Worm (Caenorhabditis elegans) whole organism, young adult: ENCODE measurements around the gene pqn-63.
A peak's percentile ranks its signal among the peaks of the same experiment; 100 is the strongest.

Experiments
- B0019.2 ChIP-seq: fragments of 200-800 bp; sonication (Bioruptor generic); conservative IDR thresholded peaks from 2 replicates; pipeline ENCODE4 v1.3.6; 2022; ENCODE audit warnings: missing genetic modification reagents, missing genetic modification characterization, missing compliant biosample characterization
- B0336.3 ChIP-seq: fragments of 200-800 bp; sonication (Bioruptor generic); IDR thresholded peaks from 2 replicates; pipeline ENCODE4 v1.3.6; 2022; ENCODE audit warnings: missing genetic modification characterization, missing compliant biosample characterization
- C06A6.2 ChIP-seq: fragments of 200-800 bp; sonication (Bioruptor generic); conservative IDR thresholded peaks from 2 replicates; pipeline ENCODE4 v1.3.6; 2022; ENCODE audit warnings: missing genetic modification characterization, missing compliant biosample characterization
- F23B12.7 ChIP-seq: sonication (generic microtip); optimal IDR thresholded peaks from 2 replicates; lab custom pipeline; 2017; ENCODE audit warnings: missing genetic modification characterization, mild to moderate bottlenecking, missing compliant biosample characterization, antibody characterized with exemption, moderate library complexity; ENCODE audit not compliant: insufficient read depth
- F37B4.10 ChIP-seq: fragments of 200-800 bp; sonication (Bioruptor generic); IDR thresholded peaks from 2 replicates; pipeline ENCODE4 v1.3.6; 2022; ENCODE audit warnings: missing genetic modification characterization, missing compliant biosample characterization
- T07F8.4 ChIP-seq: sonication (generic microtip); optimal IDR thresholded peaks from 2 replicates; lab custom pipeline; 2016; ENCODE audit warnings: mild to moderate bottlenecking, missing genetic modification characterization, moderate library complexity, missing compliant biosample characterization
- Y56A3A.18 ChIP-seq: fragments of 200-800 bp; sonication (Bioruptor generic); IDR thresholded peaks from 2 replicates; pipeline ENCODE4 v1.3.6; 2022; ENCODE audit warnings: missing genetic modification reagents, missing genetic modification characterization, missing compliant biosample characterization
- Y79H2A.3 ChIP-seq: fragments of 200-800 bp; sonication (Bioruptor generic); conservative IDR thresholded peaks from 2 replicates; pipeline ENCODE4 v1.3.6; 2022; ENCODE audit warnings: missing genetic modification reagents, missing genetic modification characterization, missing compliant biosample characterization
- ama-1 ChIP-seq, 3 experiments: fragments of 150-350 bp in 1 of 3; sonication (generic microtip) in 2 of 3; optimal IDR thresholded peaks; 2 replicates each; lab custom pipeline; 2014 to 2018; ENCODE audit warnings: missing biosample characterization in 2 of 3, missing genetic modification characterization in 2 of 3, missing genetic modification reagents in 2 of 3
- attf-5 ChIP-seq: fragments of 200-800 bp; sonication (Bioruptor generic); optimal IDR thresholded peaks from 2 replicates; lab custom pipeline; 2018; ENCODE audit warnings: mild to moderate bottlenecking, missing genetic modification characterization, missing compliant biosample characterization
- attf-6 ChIP-seq: fragments of 200-800 bp; sonication (Bioruptor generic); IDR thresholded peaks from 2 replicates; pipeline ENCODE4 v1.3.6; 2022; ENCODE audit warnings: missing genetic modification reagents, missing genetic modification characterization, missing compliant biosample characterization
- ceh-27 ChIP-seq: fragments of 200-800 bp; sonication (Bioruptor generic); optimal IDR thresholded peaks from 2 replicates; lab custom pipeline; 2018; ENCODE audit warnings: mild to moderate bottlenecking, missing genetic modification characterization, moderate library complexity, missing compliant biosample characterization
- ceh-40 ChIP-seq: fragments of 200-800 bp; sonication (Bioruptor generic); IDR thresholded peaks from 2 replicates; pipeline ENCODE4 v1.3.6; 2022; ENCODE audit warnings: missing genetic modification characterization, missing compliant biosample characterization
- egrh-3 ChIP-seq: fragments of 200-800 bp; sonication (Bioruptor generic); IDR thresholded peaks from 2 replicates; pipeline ENCODE4 v1.3.6; 2022; ENCODE audit warnings: missing genetic modification reagents, missing genetic modification characterization, missing compliant biosample characterization
- ets-4 ChIP-seq: fragments of 200-800 bp; sonication (Bioruptor generic); optimal IDR thresholded peaks from 2 replicates; lab custom pipeline; 2018; ENCODE audit warnings: mild to moderate bottlenecking, missing genetic modification characterization, missing compliant biosample characterization
- fkh-3 ChIP-seq: sonication (generic microtip); optimal IDR thresholded peaks from 2 replicates; lab custom pipeline; 2016; ENCODE audit warnings: mild to moderate bottlenecking, missing genetic modification characterization, missing compliant biosample characterization
- hlh-12 ChIP-seq: sonication (generic microtip); optimal IDR thresholded peaks from 2 replicates; lab custom pipeline; 2016; ENCODE audit warnings: missing genetic modification characterization, missing compliant biosample characterization
- lag-1 ChIP-seq: fragments of 200-800 bp; sonication (Bioruptor generic); IDR thresholded peaks from 2 replicates; pipeline ENCODE4 v1.3.6; 2022; ENCODE audit warnings: missing genetic modification reagents, missing genetic modification characterization, missing compliant biosample characterization
- let-526 ChIP-seq: fragments of 200-800 bp; sonication (Bioruptor generic); IDR thresholded peaks from 2 replicates; pipeline ENCODE4 v1.3.6; 2022; ENCODE audit warnings: missing genetic modification reagents, missing genetic modification characterization, missing compliant biosample characterization
- let-607 ChIP-seq, 2 experiments: fragments of 200-800 bp in 1 of 2; sonication (Bioruptor generic) in 1 of 2; sonication (generic microtip) in 1 of 2; optimal IDR thresholded peaks; 2 replicates each; lab custom pipeline; 2016 to 2018; ENCODE audit warnings: mild to moderate bottlenecking in 2 of 2, missing compliant biosample characterization in 2 of 2, missing genetic modification characterization in 2 of 2, moderate library complexity in 2 of 2, missing genotype in 1 of 2
- lin-40 ChIP-seq: sonication (generic microtip); optimal IDR thresholded peaks from 2 replicates; lab custom pipeline; 2016; ENCODE audit warnings: missing genetic modification characterization, mild to moderate bottlenecking, missing compliant biosample characterization, missing genotype, missing genetic modification reagents
- lir-1 ChIP-seq: fragments of 200-800 bp; sonication (Bioruptor generic); conservative IDR thresholded peaks from 2 replicates; pipeline ENCODE4 v1.3.6; 2022; ENCODE audit warnings: missing genetic modification reagents, missing genetic modification characterization, missing compliant biosample characterization
- lsy-27 ChIP-seq: sonication (generic microtip); optimal IDR thresholded peaks from 2 replicates; lab custom pipeline; 2017; ENCODE audit warnings: missing genetic modification characterization, mild to moderate bottlenecking, missing compliant biosample characterization, antibody characterized with exemption, missing genotype, borderline replicate concordance; ENCODE audit not compliant: insufficient read depth
- madf-6 ChIP-seq: fragments of 200-800 bp; sonication (Bioruptor generic); IDR thresholded peaks from 2 replicates; pipeline ENCODE4 v1.3.6; 2022; ENCODE audit warnings: missing genetic modification reagents, missing genetic modification characterization, missing compliant biosample characterization
- madf-8 ChIP-seq: fragments of 200-800 bp; sonication (Bioruptor generic); conservative IDR thresholded peaks from 2 replicates; pipeline ENCODE4 v1.3.6; 2022; ENCODE audit warnings: missing genetic modification reagents, missing genetic modification characterization, missing compliant biosample characterization
- mcd-1 ChIP-seq: fragments of 200-800 bp; sonication (Bioruptor generic); IDR thresholded peaks from 2 replicates; pipeline ENCODE4 v1.3.6; 2022; ENCODE audit warnings: missing genetic modification reagents, missing genetic modification characterization, missing compliant biosample characterization
- mel-28 ChIP-seq: sonication (generic microtip); optimal IDR thresholded peaks from 2 replicates; lab custom pipeline; 2016; ENCODE audit warnings: borderline replicate concordance, mild to moderate bottlenecking, missing genetic modification characterization, missing compliant biosample characterization
- pbrm-1 ChIP-seq: fragments of 200-800 bp; sonication (Bioruptor generic); IDR thresholded peaks from 2 replicates; pipeline ENCODE4 v1.3.6; 2022; ENCODE audit warnings: missing genetic modification reagents, missing genetic modification characterization, missing compliant biosample characterization
- pha-4 ChIP-seq: fragments of 150-350 bp; sonication (generic microtip); optimal IDR thresholded peaks from 2 replicates; lab custom pipeline; 2014; ENCODE audit warnings: missing biosample characterization, missing genetic modification reagents, missing genetic modification characterization
- rcor-1 ChIP-seq: fragments of 200-800 bp; sonication (Bioruptor generic); IDR thresholded peaks from 2 replicates; pipeline ENCODE4 v1.3.6; 2022; ENCODE audit warnings: missing genetic modification reagents, missing genetic modification characterization, missing compliant biosample characterization
- sdz-38 ChIP-seq: sonication (generic microtip); optimal IDR thresholded peaks from 2 replicates; lab custom pipeline; 2016; ENCODE audit warnings: missing genotype, missing genetic modification characterization, missing compliant biosample characterization
- sea-2 ChIP-seq: fragments of 200-800 bp; sonication (Bioruptor generic); IDR thresholded peaks from 2 replicates; pipeline ENCODE4 v1.3.6; 2022; ENCODE audit warnings: missing genetic modification characterization, missing compliant biosample characterization
- snpc-3.4 ChIP-seq: sonication (generic microtip); optimal IDR thresholded peaks from 2 replicates; lab custom pipeline; 2017; ENCODE audit warnings: missing genetic modification characterization, mild to moderate bottlenecking, missing compliant biosample characterization, antibody characterized with exemption, moderate library complexity, missing genotype, missing genetic modification reagents
- snpc-4 ChIP-seq, 5 experiments: fragments of 150-350 bp in 1 of 5; sonication (generic microtip) in 4 of 5; optimal IDR thresholded peaks; 2 replicates each; lab custom pipeline; 2014 to 2018; ENCODE audit warnings: missing genetic modification characterization in 5 of 5, missing biosample characterization in 3 of 5, antibody characterized with exemption in 2 of 5, mild to moderate bottlenecking in 2 of 5, missing compliant biosample characterization in 2 of 5, missing genotype in 2 of 5, moderate library complexity in 2 of 5, missing genetic modification reagents in 1 of 5
- somi-1 ChIP-seq: fragments of 200-800 bp; sonication (Bioruptor generic); optimal IDR thresholded peaks from 2 replicates; lab custom pipeline; 2018; ENCODE audit warnings: mild to moderate bottlenecking, missing genetic modification characterization, missing compliant biosample characterization
- sptf-2 ChIP-seq: fragments of 200-800 bp; sonication (Bioruptor generic); optimal IDR thresholded peaks from 2 replicates; lab custom pipeline; 2018; ENCODE audit warnings: mild to moderate bottlenecking, missing genetic modification characterization, missing compliant biosample characterization
- tbx-9 ChIP-seq: sonication (generic microtip); optimal IDR thresholded peaks from 2 replicates; lab custom pipeline; 2016; ENCODE audit warnings: borderline replicate concordance, missing genetic modification characterization, inconsistent platforms, missing compliant biosample characterization
- ztf-22 ChIP-seq: fragments of 200-800 bp; sonication (Bioruptor generic); optimal IDR thresholded peaks from 2 replicates; lab custom pipeline; 2018; ENCODE audit warnings: mild to moderate bottlenecking, missing genetic modification characterization, moderate library complexity, missing compliant biosample characterization

Gene pqn-63

ce11 chrV:9582594-9583322, 33.1 kb upstream of the pqn-63 start, which contains the start of gene rtfo-1 (continued):
- TF ChIP-seq snpc-4 (GFP tag; optimal IDR thresholded peaks at IDR 0.05; lab: Kevin White, UChicago) (no peak), snpc-4 (tag; optimal IDR thresholded peaks at IDR 0.05; lab: Kevin White, UChicago) (peak in 2 of 4 experiments; percentile 28 to 56), tbx-9 (tag; lab: Kevin White, UChicago) (no peak), pha-4 (tag; lab: Kevin White, UChicago) (no peak), snpc-3.4 (tag; lab: Kevin White, UChicago) (no peak)

ce11 chrV:9583323-9583644, 32.5 kb upstream of the pqn-63 start, which contains the start of gene K09G1.1:
K09G1.1 (plus strand) TSS chrV:9583545.
- no peak for TF ChIP-seq Y56A3A.18 (GFP tag; lab: Robert Waterston, UW)
- no peak for TF ChIP-seq egrh-3 (GFP tag; lab: Robert Waterston, UW)
- no peak for TF ChIP-seq ama-1 (optimal IDR thresholded peaks at IDR 0.05; lab: Kevin White, UChicago)
- no peak for TF ChIP-seq ama-1 (GFP tag; optimal IDR thresholded peaks at IDR 0.05; lab: Kevin White, UChicago)
- no peak for TF ChIP-seq T07F8.4
- TF ChIP-seq lsy-27 (tag; lab: Kevin White, UChicago), result no peak
- no peak for TF ChIP-seq ztf-22
- TF ChIP-seq let-526 (GFP tag; lab: Robert Waterston, UW), result no peak
- TF ChIP-seq F37B4.10, result no peak

ce11 chrV:9584263-9584662, 31.6 kb upstream of the pqn-63 start:
- no peak for TF ChIP-seq pbrm-1 (GFP tag; lab: Robert Waterston, UW)
- TF ChIP-seq C06A6.2, result no peak
- no peak for TF ChIP-seq attf-5 (GFP tag; lab: Kevin White, UChicago)
- TF ChIP-seq sea-2 (GFP tag; lab: Robert Waterston, UW), result no peak
- TF ChIP-seq attf-6 (GFP tag; lab: Robert Waterston, UW), result no peak
- TF ChIP-seq mel-28 (tag; lab: Kevin White, UChicago), result no peak
- TF ChIP-seq madf-8 (GFP tag; lab: Robert Waterston, UW), result no peak
- no peak for TF ChIP-seq fkh-3 (tag; lab: Kevin White, UChicago)
- TF ChIP-seq let-607 (tag; optimal IDR thresholded peaks at IDR 0.05; lab: Kevin White, UChicago), result no peak
- no peak for TF ChIP-seq Y56A3A.18 (GFP tag; lab: Robert Waterston, UW)
- no peak for TF ChIP-seq snpc-4 (GFP tag; optimal IDR thresholded peaks at IDR 0.05; lab: Kevin White, UChicago)
- no peak for TF ChIP-seq snpc-4 (tag; optimal IDR thresholded peaks at IDR 0.05; lab: Kevin White, UChicago)
- TF ChIP-seq F37B4.10, result no peak
- no peak for TF ChIP-seq mcd-1 (GFP tag; lab: Robert Waterston, UW)
- TF ChIP-seq sptf-2 (GFP tag; lab: Kevin White, UChicago), result no peak
- no peak for TF ChIP-seq somi-1 (GFP tag; lab: Kevin White, UChicago)
- TF ChIP-seq B0019.2 (GFP tag; lab: Robert Waterston, UW), result no peak
- TF ChIP-seq madf-6, result no peak
- TF ChIP-seq ets-4 (GFP tag; lab: Kevin White, UChicago), result no peak

DNA sequence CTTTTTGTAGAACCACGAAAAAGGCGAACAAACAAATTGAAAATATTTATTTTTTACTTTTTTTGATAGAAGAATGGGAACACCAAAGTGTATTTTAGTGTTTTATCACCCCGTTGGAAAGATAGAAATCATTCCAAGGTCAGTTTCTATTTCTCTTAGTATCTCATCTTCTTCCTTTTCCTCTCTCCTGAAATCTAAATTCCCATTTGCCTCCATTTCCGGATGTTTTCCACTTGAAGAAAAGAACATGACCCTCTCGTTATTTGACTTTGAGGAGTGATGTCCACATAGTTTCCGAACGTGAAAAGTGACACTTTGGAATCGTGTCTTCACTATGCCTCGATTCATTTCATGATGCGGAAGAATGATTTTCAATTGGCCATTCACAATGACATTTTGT, 28.2 kb upstream of the pqn-63 start:
- TF ChIP-seq B0336.3 (GFP tag; lab: Robert Waterston, UW), result no peak
- TF ChIP-seq attf-6 (GFP tag; lab: Robert Waterston, UW), result no peak
- TF ChIP-seq somi-1 (GFP tag; lab: Kevin White, UChicago), result no peak

DNA sequence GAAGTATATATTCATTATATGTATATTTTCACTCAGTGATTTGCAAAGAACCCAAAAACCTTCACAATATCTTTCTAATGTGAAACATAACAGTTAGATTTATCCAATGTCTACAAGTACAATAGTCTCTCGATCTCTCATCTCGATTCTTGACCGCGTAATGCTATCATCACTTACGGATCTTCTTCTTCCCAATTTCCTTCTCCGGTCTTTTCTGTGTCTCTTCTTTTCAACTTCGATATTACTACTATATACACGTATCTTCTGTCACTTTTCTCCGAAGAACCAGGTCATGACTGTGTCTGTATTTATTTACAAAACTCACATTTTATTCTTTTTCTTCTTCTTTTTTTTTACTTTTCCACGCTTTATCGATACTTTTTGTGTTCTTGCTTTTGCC, 27.3 kb upstream of the pqn-63 start:
- TF ChIP-seq lir-1 (GFP tag; lab: Robert Waterston, UW) (no peak), rcor-1 (GFP tag; lab: Robert Waterston, UW) (no peak), Y79H2A.3 (GFP tag; lab: Robert Waterston, UW) (no peak), ceh-27 (no peak), lag-1 (GFP tag; lab: Robert Waterston, UW) (no peak), hlh-12 (tag; lab: Kevin White, UChicago) (no peak), sdz-38 (tag; lab: Kevin White, UChicago) (no peak), F23B12.7 (tag; lab: Kevin White, UChicago) (no peak), ceh-40 (GFP tag; lab: Robert Waterston, UW) (no peak), snpc-3.4 (tag; lab: Kevin White, UChicago) (no peak), egrh-3 (GFP tag; lab: Robert Waterston, UW) (no peak), lin-40 (no peak)
